Fruit fly (Drosophila melanogaster) whole organism, adult: ENCODE results near the gene CG12945.

Source experiments
- CG11617 ChIP-seq: fragments of 200-800 bp; sonication (Bioruptor generic); optimal IDR thresholded peaks from 2 replicates; lab custom pipeline; 2017; ENCODE audit warnings: mild to moderate bottlenecking, missing biosample characterization, missing genetic modification reagents, missing genetic modification characterization
- CG12768 ChIP-seq: fragments of 200-800 bp; sonication (Bioruptor generic); optimal IDR thresholded peaks from 2 replicates; lab custom pipeline; 2017; ENCODE audit warnings: missing biosample characterization, missing genetic modification characterization, mild to moderate bottlenecking, moderate library complexity, missing genetic modification reagents
- CG14711 ChIP-seq: fragments of 200-800 bp; sonication (Bioruptor generic); optimal IDR thresholded peaks from 2 replicates; lab custom pipeline; 2018; ENCODE audit warnings: missing biosample characterization, mild to moderate bottlenecking, missing genetic modification characterization, moderate library complexity
- CG1620 ChIP-seq: fragments of 200-800 bp; sonication (Bioruptor generic); optimal IDR thresholded peaks from 2 replicates; lab custom pipeline; 2016; ENCODE audit warnings: missing biosample characterization, missing genetic modification characterization
- CG33017 ChIP-seq: fragments of 200-800 bp; sonication (Bioruptor generic); optimal IDR thresholded peaks from 2 replicates; lab custom pipeline; 2018; ENCODE audit warnings: missing biosample characterization, mild to moderate bottlenecking, missing genetic modification characterization, moderate library complexity
- CG5204 ChIP-seq: fragments of 200-800 bp; sonication (Bioruptor generic); optimal IDR thresholded peaks from 2 replicates; lab custom pipeline; 2016; ENCODE audit warnings: missing biosample characterization, missing genetic modification characterization
- CG7045 ChIP-seq: fragments of 200-800 bp; sonication (Bioruptor generic); optimal IDR thresholded peaks from 2 replicates; lab custom pipeline; 2017; ENCODE audit warnings: missing biosample characterization, mild to moderate bottlenecking, missing genetic modification characterization
- CG7101 ChIP-seq: fragments of 200-800 bp; sonication (Bioruptor generic); optimal IDR thresholded peaks from 2 replicates; lab custom pipeline; 2018; ENCODE audit warnings: missing biosample characterization, mild to moderate bottlenecking, missing genetic modification characterization, moderate library complexity
- Clk ChIP-seq: fragments of 200-800 bp; sonication (Bioruptor generic); optimal IDR thresholded peaks from 2 replicates; lab custom pipeline; 2017; ENCODE audit warnings: missing biosample characterization, missing genetic modification characterization
- Crg-1 ChIP-seq: fragments of 200-800 bp; sonication (Bioruptor generic); optimal IDR thresholded peaks from 2 replicates; lab custom pipeline; 2016; ENCODE audit warnings: missing biosample characterization, missing genetic modification characterization
- Hr96 ChIP-seq: fragments of 200-800 bp; sonication (Bioruptor generic); optimal IDR thresholded peaks from 2 replicates; lab custom pipeline; 2016; ENCODE audit warnings: missing biosample characterization, missing genetic modification characterization
- Mnt ChIP-seq: fragments of 200-800 bp; sonication (Bioruptor generic); optimal IDR thresholded peaks from 2 replicates; lab custom pipeline; 2016; ENCODE audit warnings: missing biosample characterization, mild to moderate bottlenecking, missing genetic modification characterization
- bab1 ChIP-seq: fragments of 200-800 bp; sonication (Bioruptor generic); optimal IDR thresholded peaks from 3 replicates; lab custom pipeline; 2019; ENCODE audit warnings: missing biosample characterization, mild to moderate bottlenecking, missing genetic modification characterization, moderate library complexity
- cic ChIP-seq: fragments of 200-800 bp; sonication (Bioruptor generic); optimal IDR thresholded peaks from 2 replicates; lab custom pipeline; 2017; ENCODE audit warnings: missing biosample characterization, mild to moderate bottlenecking, missing genetic modification characterization, moderate library complexity
- cnc ChIP-seq, 2 experiments: fragments of >200 bp; optimal IDR thresholded peaks; 2 replicates each; lab custom pipeline; 2017
- kay ChIP-seq: fragments of 200-800 bp; sonication (Bioruptor generic); peaks from one replicate; lab custom pipeline; 2016; ENCODE audit warnings: missing biosample characterization, missing genetic modification characterization, borderline replicate concordance
- ovo ChIP-seq: fragments of 200-800 bp; sonication (Bioruptor generic); optimal IDR thresholded peaks from 2 replicates; lab custom pipeline; 2016; ENCODE audit warnings: missing biosample characterization, missing genetic modification characterization
- pad ChIP-seq: fragments of 200-800 bp; sonication (Bioruptor generic); optimal IDR thresholded peaks from 3 replicates; lab custom pipeline; 2017; ENCODE audit warnings: missing biosample characterization, missing genetic modification characterization, mild to moderate bottlenecking, moderate library complexity, missing genetic modification reagents
- tj ChIP-seq: fragments of 200-800 bp; sonication (Bioruptor generic); optimal IDR thresholded peaks from 3 replicates; lab custom pipeline; 2017; ENCODE audit warnings: missing biosample characterization, mild to moderate bottlenecking, missing genetic modification characterization, moderate library complexity
- toe ChIP-seq: fragments of 200-800 bp; sonication (Bioruptor generic); optimal IDR thresholded peaks from 2 replicates; lab custom pipeline; 2016; ENCODE audit warnings: missing biosample characterization, missing genetic modification characterization

The CG12945 gene

dm6 chr3R:9812447-9812846, 21.4 kb upstream of the CG12945 start, which contains the start of gene CG8534:
Gene CG8534, plus strand, starts transcription at chr3R:9812747.
- no peak for TF ChIP-seq bab1 (GFP tag; lab: Kevin White, UChicago)
- no peak for TF ChIP-seq toe (GFP tag; lab: Kevin White, UChicago)
- TF ChIP-seq CG33017 (tag; lab: Kevin White, UChicago), result no peak
- no peak for TF ChIP-seq cic
- no peak for TF ChIP-seq cnc (optimal IDR thresholded peaks at IDR 0.05; lab: Kevin White, UChicago)
- no peak for TF ChIP-seq CG14711 (tag; lab: Kevin White, UChicago)
- TF ChIP-seq CG12768 (GFP tag; lab: Kevin White, UChicago), result no peak
- TF ChIP-seq CG5204 (GFP tag; lab: Kevin White, UChicago), result no peak

dm6 chr3R:9808946-9809545, 18.0 kb upstream of the CG12945 start, which contains the start of gene FBXO11:
Gene FBXO11, minus strand, starts transcription at chr3R:9809368.
- no peak for TF ChIP-seq toe (GFP tag; lab: Kevin White, UChicago)
- no peak for TF ChIP-seq CG1620 (GFP tag; lab: Kevin White, UChicago)
- TF ChIP-seq CG14711 (tag; lab: Kevin White, UChicago), result peak; percentile 32
- TF ChIP-seq Crg-1 (GFP tag; lab: Kevin White, UChicago), result peak; percentile 36
- peak; percentile 79 for TF ChIP-seq CG12768 (GFP tag; lab: Kevin White, UChicago)
- peak; percentile 67 for TF ChIP-seq Hr96 (GFP tag; lab: Kevin White, UChicago)
- peak; percentile 19 for TF ChIP-seq CG7101 (tag; lab: Kevin White, UChicago)
- no peak for TF ChIP-seq cnc (optimal IDR thresholded peaks at IDR 0.05; lab: Kevin White, UChicago)
- no peak for TF ChIP-seq bab1 (GFP tag; lab: Kevin White, UChicago)
- TF ChIP-seq Mnt (GFP tag; lab: Kevin White, UChicago), result peak; percentile 67
- no peak for TF ChIP-seq CG5204 (GFP tag; lab: Kevin White, UChicago)
- TF ChIP-seq Clk (GFP tag; lab: Kevin White, UChicago), result peak; percentile 37
- TF ChIP-seq kay, result no peak
- peak; percentile 87 for TF ChIP-seq pad (GFP tag; lab: Kevin White, UChicago)
- TF ChIP-seq CG33017 (tag; lab: Kevin White, UChicago), result peak; percentile 58
- TF ChIP-seq CG11617 (GFP tag; lab: Kevin White, UChicago), result peak; percentile 86
- TF ChIP-seq CG7045 (GFP tag; lab: Kevin White, UChicago), result peak; percentile 68
- peak; percentile 2 for TF ChIP-seq ovo (GFP tag; lab: Kevin White, UChicago)
- peak; percentile 78 for TF ChIP-seq tj (GFP tag; lab: Kevin White, UChicago)
- peak; percentile 81 for TF ChIP-seq cic

- TF ChIP-seq Clk (GFP tag; lab: Kevin White, UChicago) (peak; percentile 37), CG33017 (tag; lab: Kevin White, UChicago) (no peak), CG11617 (GFP tag; lab: Kevin White, UChicago) (peak; percentile 73), ovo (GFP tag; lab: Kevin White, UChicago) (peak; percentile 85), cic (no peak), Crg-1 (GFP tag; lab: Kevin White, UChicago) (peak; percentile 66), pad (GFP tag; lab: Kevin White, UChicago) (peak; percentile 65), Hr96 (GFP tag; lab: Kevin White, UChicago) (no peak), CG7101 (tag; lab: Kevin White, UChicago) (peak; percentile 68), CG1620 (GFP tag; lab: Kevin White, UChicago) (peak; percentile 63), toe (GFP tag; lab: Kevin White, UChicago) (peak; percentile 82), CG5204 (GFP tag; lab: Kevin White, UChicago) (no peak), CG12768 (GFP tag; lab: Kevin White, UChicago) (peak; percentile 60), cnc (optimal IDR thresholded peaks at IDR 0.05; lab: Kevin White, UChicago) (no peak), CG7045 (GFP tag; lab: Kevin White, UChicago) (peak; percentile 64), Mnt (GFP tag; lab: Kevin White, UChicago) (peak; percentile 63), bab1 (GFP tag; lab: Kevin White, UChicago) (peak; percentile 59), tj (GFP tag; lab: Kevin White, UChicago) (peak; percentile 61), CG14711 (tag; lab: Kevin White, UChicago) (peak; percentile 66), kay (no peak)
Observed at dm6 chr3R:9800644-9801330, 9.8 kb upstream of the CG12945 start, which contains the start of the genes CG9467 and CG8526. Gene CG9467, minus strand, starts transcription at chr3R:9801026. Gene CG8526, plus strand, starts transcription at chr3R:9801280.

- TF ChIP-seq CG7101 (tag; lab: Kevin White, UChicago), result peak; percentile 37
- TF ChIP-seq toe (GFP tag; lab: Kevin White, UChicago), result no peak
- TF ChIP-seq Mnt (GFP tag; lab: Kevin White, UChicago), result peak; percentile 25
- peak; percentile 29 for TF ChIP-seq tj (GFP tag; lab: Kevin White, UChicago)
- TF ChIP-seq CG33017 (tag; lab: Kevin White, UChicago), result peak; percentile 28
- peak; percentile 45 for TF ChIP-seq CG14711 (tag; lab: Kevin White, UChicago)
- peak; percentile 26 for TF ChIP-seq CG11617 (GFP tag; lab: Kevin White, UChicago)
- TF ChIP-seq CG7045 (GFP tag; lab: Kevin White, UChicago), result no peak
- peak; percentile 4 for TF ChIP-seq bab1 (GFP tag; lab: Kevin White, UChicago)
- no peak for TF ChIP-seq CG1620 (GFP tag; lab: Kevin White, UChicago)
- TF ChIP-seq pad (GFP tag; lab: Kevin White, UChicago), result no peak
- TF ChIP-seq Crg-1 (GFP tag; lab: Kevin White, UChicago), result no peak
- no peak for TF ChIP-seq cic
Observed at dm6 chr3R:9793018-9793417, 2.0 kb upstream of the CG12945 start, which contains the start of gene CG8516. Gene CG8516, plus strand, starts transcription at chr3R:9793295.
